Fruit fly (Drosophila melanogaster) whole organism, embryonic: ENCODE data around the gene CG44838.

Experiments
- Antp ChIP-seq: fragments of 200-800 bp; sonication (Bioruptor generic); optimal IDR thresholded peaks from 3 replicates; lab custom pipeline; 2016; ENCODE audit warnings: missing biosample characterization, missing genetic modification characterization
- CG10979 ChIP-seq: fragments of 200-800 bp; sonication (Bioruptor generic); optimal IDR thresholded peaks from 2 replicates; lab custom pipeline; 2018; ENCODE audit warnings: missing biosample characterization, mild to moderate bottlenecking, missing genetic modification characterization, moderate library complexity
- CG11247 ChIP-seq: fragments of 200-800 bp; sonication (Bioruptor generic); IDR thresholded peaks from 2 replicates; pipeline ENCODE4 v1.3.6; 2022; ENCODE audit warnings: missing biosample characterization, missing genetic modification characterization
- CG15011 ChIP-seq: fragments of 200-800 bp; sonication (Bioruptor generic); optimal IDR thresholded peaks from 3 replicates; lab custom pipeline; 2018; ENCODE audit warnings: missing biosample characterization, mild to moderate bottlenecking, missing genetic modification characterization
- CG15073 ChIP-seq: fragments of 200-800 bp; sonication (Bioruptor generic); optimal IDR thresholded peaks from 2 replicates; lab custom pipeline; 2016; ENCODE audit warnings: missing biosample characterization, missing genetic modification characterization
- CG1529 ChIP-seq: fragments of 200-800 bp; sonication (Bioruptor generic); optimal IDR thresholded peaks from 3 replicates; lab custom pipeline; 2018; ENCODE audit warnings: missing biosample characterization, missing genetic modification characterization
- CG16813 ChIP-seq: fragments of 200-800 bp; sonication (Bioruptor generic); IDR thresholded peaks from 3 replicates; pipeline ENCODE4 v1.3.6; 2022; ENCODE audit warnings: missing biosample characterization, missing genetic modification characterization; ENCODE audit not compliant: partially characterized antibody
- CG17186 ChIP-seq: fragments of 200-800 bp; sonication (Bioruptor generic); optimal IDR thresholded peaks from 3 replicates; lab custom pipeline; 2017; ENCODE audit warnings: missing biosample characterization, missing genetic modification reagents, missing genetic modification characterization
- CG17568 ChIP-seq: fragments of 200-800 bp; sonication (Bioruptor generic); optimal IDR thresholded peaks from 2 replicates; lab custom pipeline; 2018; ENCODE audit warnings: missing biosample characterization, mild to moderate bottlenecking, missing genetic modification characterization, moderate library complexity
- CG17802 ChIP-seq: fragments of 200-800 bp; sonication (Bioruptor generic); optimal IDR thresholded peaks from 2 replicates; lab custom pipeline; 2018; ENCODE audit warnings: missing biosample characterization, mild to moderate bottlenecking, missing genetic modification characterization, moderate library complexity
- CG2129 ChIP-seq: fragments of 200-800 bp; sonication (Bioruptor generic); IDR thresholded peaks from 2 replicates; pipeline ENCODE4 v1.3.6; 2022; ENCODE audit warnings: missing biosample characterization, missing genetic modification characterization; ENCODE audit not compliant: partially characterized antibody
- CG2712 ChIP-seq: fragments of 200-800 bp; optimal IDR thresholded peaks from 3 replicates; lab custom pipeline; 2019; ENCODE audit warnings: missing biosample characterization, mild to moderate bottlenecking, missing genetic modification characterization, moderate library complexity
- CG3281 ChIP-seq: fragments of 200-800 bp; sonication (Bioruptor generic); optimal IDR thresholded peaks from 3 replicates; lab custom pipeline; 2017; ENCODE audit warnings: missing biosample characterization, mild to moderate bottlenecking, missing genetic modification characterization
- CG34376 ChIP-seq: fragments of 200-800 bp; sonication (Bioruptor generic); optimal IDR thresholded peaks from 2 replicates; lab custom pipeline; 2018; ENCODE audit warnings: missing biosample characterization, mild to moderate bottlenecking, missing genetic modification characterization
- CG6654 ChIP-seq: fragments of 200-800 bp; sonication (Bioruptor generic); optimal IDR thresholded peaks from 2 replicates; lab custom pipeline; 2017; ENCODE audit warnings: missing biosample characterization, mild to moderate bottlenecking, missing genetic modification characterization
- CG8944 ChIP-seq: fragments of 200-800 bp; sonication (Bioruptor generic); optimal IDR thresholded peaks from 3 replicates; lab custom pipeline; 2016; ENCODE audit warnings: missing biosample characterization, missing genetic modification characterization
- CG9609 ChIP-seq: fragments of 200-800 bp; sonication (Bioruptor generic); optimal IDR thresholded peaks from 3 replicates; lab custom pipeline; 2016; ENCODE audit warnings: missing biosample characterization, missing genetic modification characterization
- CG9932 ChIP-seq: fragments of 200-800 bp; sonication (Bioruptor generic); IDR thresholded peaks from 2 replicates; pipeline ENCODE4 v1.3.6; 2022; ENCODE audit warnings: missing biosample characterization, missing genetic modification characterization
- Camta ChIP-seq: fragments of 200-800 bp; sonication (Bioruptor generic); optimal IDR thresholded peaks from 2 replicates; lab custom pipeline; 2016; ENCODE audit warnings: missing biosample characterization, missing genetic modification characterization
- Fer1 ChIP-seq: fragments of 200-800 bp; sonication (Bioruptor generic); optimal IDR thresholded peaks from 2 replicates; lab custom pipeline; 2017; ENCODE audit warnings: missing biosample characterization, mild to moderate bottlenecking, missing genetic modification characterization
- Fer2 ChIP-seq: fragments of 200-800 bp; sonication (Bioruptor generic); optimal IDR thresholded peaks from 2 replicates; lab custom pipeline; 2018; ENCODE audit warnings: missing biosample characterization, mild to moderate bottlenecking, missing genetic modification characterization, moderate library complexity
- H15 ChIP-seq: fragments of 200-800 bp; sonication (Bioruptor generic); IDR thresholded peaks from 3 replicates; pipeline ENCODE4 v1.3.6; 2022; ENCODE audit warnings: missing biosample characterization, missing genetic modification characterization
- H2.0 ChIP-seq: fragments of 200-800 bp; sonication (Bioruptor generic); IDR thresholded peaks from 2 replicates; pipeline ENCODE4 v1.3.6; 2022; ENCODE audit warnings: missing biosample characterization, missing genetic modification characterization
- HmgZ ChIP-seq: fragments of 200-800 bp; sonication (Bioruptor generic); optimal IDR thresholded peaks from 2 replicates; lab custom pipeline; 2018; ENCODE audit warnings: missing biosample characterization, mild to moderate bottlenecking, missing genetic modification characterization
- Kr ChIP-seq: fragments of 200-800 bp; sonication (Bioruptor generic); optimal IDR thresholded peaks from 2 replicates; lab custom pipeline; 2017; ENCODE audit warnings: missing biosample characterization, mild to moderate bottlenecking, missing genetic modification characterization
- Myb ChIP-seq: fragments of 200-800 bp; sonication (Bioruptor generic); optimal IDR thresholded peaks from 2 replicates; lab custom pipeline; 2016; ENCODE audit warnings: missing biosample characterization, missing genetic modification characterization
- NC2β ChIP-seq: fragments of 200-800 bp; sonication (Bioruptor generic); optimal IDR thresholded peaks from 2 replicates; lab custom pipeline; 2016; ENCODE audit warnings: missing biosample characterization, missing genetic modification characterization
- NfI ChIP-seq: fragments of 200-800 bp; sonication (Bioruptor generic); optimal IDR thresholded peaks from 3 replicates; lab custom pipeline; 2018; ENCODE audit warnings: missing biosample characterization, mild to moderate bottlenecking, missing genetic modification characterization, moderate library complexity
- Pdp1 ChIP-seq, 2 experiments: fragments of 200-800 bp; sonication (Bioruptor generic); optimal IDR thresholded peaks; 3 replicates each; lab custom pipeline; 2016; ENCODE audit warnings: missing biosample characterization in 2 of 2, missing genetic modification characterization in 2 of 2, mild to moderate bottlenecking in 1 of 2, moderate library complexity in 1 of 2
- Ravus ChIP-seq: fragments of 200-800 bp; sonication (Bioruptor generic); IDR thresholded peaks from 2 replicates; pipeline ENCODE4 v1.3.6; 2022; ENCODE audit warnings: missing biosample characterization, missing genetic modification characterization
- Sin3A ChIP-seq: fragments of >200 bp; optimal IDR thresholded peaks from 2 replicates; lab custom pipeline; 2018
- Six4 ChIP-seq: fragments of 200-800 bp; sonication (Bioruptor generic); optimal IDR thresholded peaks from 2 replicates; lab custom pipeline; 2016; ENCODE audit warnings: missing biosample characterization, missing genetic modification characterization
- Usf ChIP-seq: fragments of 200-800 bp; sonication (Bioruptor generic); optimal IDR thresholded peaks from 2 replicates; lab custom pipeline; 2017; ENCODE audit warnings: missing genotype, missing biosample characterization, missing genetic modification characterization
- bigmax ChIP-seq: fragments of 200-800 bp; sonication (Bioruptor generic); optimal IDR thresholded peaks from 2 replicates; lab custom pipeline; 2018; ENCODE audit warnings: missing biosample characterization, mild to moderate bottlenecking, missing genetic modification characterization
- chn ChIP-seq: fragments of 200-800 bp; sonication (Bioruptor generic); optimal IDR thresholded peaks from 2 replicates; lab custom pipeline; 2016; ENCODE audit warnings: missing biosample characterization, missing genetic modification characterization
- crol ChIP-seq: fragments of 200-800 bp; sonication (Bioruptor generic); IDR thresholded peaks from 2 replicates; pipeline ENCODE4 v1.3.6; 2022; ENCODE audit warnings: missing biosample characterization, missing genetic modification characterization
- dysf ChIP-seq: fragments of 200-800 bp; sonication (Bioruptor generic); IDR thresholded peaks from 3 replicates; pipeline ENCODE4 v1.3.6; 2022; ENCODE audit warnings: missing biosample characterization, missing genetic modification characterization
- gem ChIP-seq: fragments of 200-800 bp; sonication (Bioruptor generic); optimal IDR thresholded peaks from 2 replicates; lab custom pipeline; 2019; ENCODE audit warnings: missing biosample characterization, mild to moderate bottlenecking, missing genetic modification characterization, moderate library complexity
- grn ChIP-seq: fragments of 200-800 bp; sonication (Bioruptor generic); optimal IDR thresholded peaks from 3 replicates; lab custom pipeline; 2017; ENCODE audit warnings: missing biosample characterization, missing genetic modification characterization
- gt ChIP-seq: fragments of 200-800 bp; sonication (Bioruptor generic); IDR thresholded peaks from 2 replicates; pipeline ENCODE4 v1.3.6; 2022; ENCODE audit warnings: missing biosample characterization, missing genetic modification characterization
- kni ChIP-seq: fragments of 200-800 bp; sonication (Bioruptor generic); optimal IDR thresholded peaks from 3 replicates; lab custom pipeline; 2017; ENCODE audit warnings: mild to moderate bottlenecking, missing biosample characterization, missing genetic modification reagents, missing genetic modification characterization
- lab ChIP-seq: fragments of 200-800 bp; sonication (Bioruptor generic); optimal IDR thresholded peaks from 3 replicates; lab custom pipeline; 2017; ENCODE audit warnings: missing biosample characterization, missing genetic modification characterization, mild to moderate bottlenecking, moderate library complexity, missing genetic modification reagents
- pzg ChIP-seq: fragments of 200-800 bp; sonication (Bioruptor generic); optimal IDR thresholded peaks from 3 replicates; lab custom pipeline; 2018; ENCODE audit warnings: missing biosample characterization, mild to moderate bottlenecking, missing genetic modification characterization, moderate library complexity
- run ChIP-seq: fragments of 200-800 bp; sonication (Bioruptor generic); optimal IDR thresholded peaks from 3 replicates; lab custom pipeline; 2018; ENCODE audit warnings: missing biosample characterization, mild to moderate bottlenecking, missing genetic modification characterization
- sd ChIP-seq: fragments of 200-800 bp; sonication (Bioruptor generic); optimal IDR thresholded peaks from 3 replicates; lab custom pipeline; 2018; ENCODE audit warnings: missing biosample characterization, mild to moderate bottlenecking, missing genetic modification characterization, moderate library complexity
- slp2 ChIP-seq: fragments of 200-800 bp; sonication (Bioruptor generic); optimal IDR thresholded peaks from 2 replicates; lab custom pipeline; 2016; ENCODE audit warnings: missing biosample characterization, missing genetic modification characterization
- tio ChIP-seq: fragments of 200-800 bp; sonication (Bioruptor generic); optimal IDR thresholded peaks from 2 replicates; lab custom pipeline; 2017; ENCODE audit warnings: missing biosample characterization, missing genetic modification characterization, inconsistent platforms
- vvl ChIP-seq: fragments of 200-800 bp; sonication (Bioruptor generic); IDR thresholded peaks from 2 replicates; pipeline ENCODE4 v1.3.6; 2022; ENCODE audit warnings: missing biosample characterization, missing genetic modification characterization
- wor ChIP-seq: fragments of 200-800 bp; sonication (Bioruptor generic); IDR thresholded peaks from 2 replicates; pipeline ENCODE4 v1.3.6; 2022; ENCODE audit warnings: missing biosample characterization, missing genetic modification characterization
- yki ChIP-seq: fragments of >200 bp; optimal IDR thresholded peaks from 3 replicates; lab custom pipeline; 2018

Gene CG44838

DNA sequence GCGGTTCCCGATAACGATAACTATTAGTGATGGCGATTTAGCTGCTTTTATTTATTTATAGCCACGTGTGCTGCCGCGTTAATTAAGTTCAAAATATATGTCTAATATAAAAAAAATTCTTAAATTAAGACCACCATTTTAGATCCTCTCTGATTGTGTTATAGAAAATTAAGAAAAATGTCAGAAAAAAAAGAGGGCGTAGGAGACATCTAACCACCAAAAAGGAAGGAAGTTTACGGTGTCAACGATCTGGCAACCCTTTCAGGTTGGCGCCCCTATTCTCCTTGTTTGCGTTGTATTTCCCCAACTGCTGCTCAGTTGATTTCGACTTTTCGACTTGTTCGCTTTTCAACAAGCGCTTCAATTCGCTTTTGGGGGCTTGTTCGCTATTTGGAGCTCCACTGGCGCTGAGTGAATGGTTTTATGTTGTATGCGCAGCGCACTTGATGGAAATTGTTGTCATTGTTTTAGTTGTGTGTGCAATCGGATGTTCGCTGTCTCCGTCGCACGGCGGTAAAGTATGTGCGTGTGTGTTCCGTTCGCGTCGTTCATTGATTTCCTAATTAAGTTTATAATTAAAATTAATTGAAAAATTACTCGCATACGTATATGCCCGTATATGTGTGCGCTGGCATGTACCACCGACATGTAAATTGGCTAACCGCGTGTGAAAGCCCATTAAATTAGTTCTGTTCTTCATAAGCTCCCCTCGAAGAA lies at the start of gene CG44838, which contains the start of gene CG3434 (continued):
- TF ChIP-seq yki (lab: Kevin White, UChicago): no peak
- peak; percentile 58 for TF ChIP-seq CG17802 (tag; lab: Kevin White, UChicago)
- peak; percentile 79 for TF ChIP-seq CG3281 (GFP tag; lab: Kevin White, UChicago)
- TF ChIP-seq Sin3A (lab: Kevin White, UChicago): peak; percentile 2
- peak; percentile 73 for TF ChIP-seq CG10979 (tag; lab: Kevin White, UChicago)
- peak; percentile 80 for TF ChIP-seq Six4
- peak; percentile 70 for TF ChIP-seq CG34376 (GFP tag; lab: Kevin White, UChicago)
- peak; percentile 76 for TF ChIP-seq dysf (GFP tag; lab: Robert Waterston, UW)
- no peak for TF ChIP-seq CG2129 (GFP tag; lab: Robert Waterston, UW)
- TF ChIP-seq slp2: no peak
- TF ChIP-seq run (tag; lab: Kevin White, UChicago): peak; percentile 70
- TF ChIP-seq HmgZ: peak; percentile 82
- TF ChIP-seq CG9609 (GFP tag; lab: Kevin White, UChicago): peak; percentile 53
- TF ChIP-seq chn (GFP tag; lab: Kevin White, UChicago): peak; percentile 78
- TF ChIP-seq sd (tag; lab: Kevin White, UChicago): peak; percentile 49
- peak; percentile 55 for TF ChIP-seq CG8944 (GFP tag; lab: Kevin White, UChicago)
- TF ChIP-seq Ravus (GFP tag; lab: Robert Waterston, UW): no peak; the same call in 1 of the 2 replicates
- no peak for TF ChIP-seq crol (GFP tag; lab: Robert Waterston, UW)
- 0 out of 3 replicates have a peak, but pooled peaks have one; percentile 27 for TF ChIP-seq CG16813 (GFP tag; lab: Robert Waterston, UW)
- peak; percentile 88 for TF ChIP-seq vvl
- no peak for TF ChIP-seq gt
- peak; percentile 72 for TF ChIP-seq NfI (GFP tag; lab: Kevin White, UChicago)
- TF ChIP-seq wor (GFP tag; lab: Robert Waterston, UW): peak; percentile 61
- peak; percentile 58 for TF ChIP-seq CG17186 (GFP tag; lab: Kevin White, UChicago)
- no peak for TF ChIP-seq Kr
- TF ChIP-seq Antp: peak; percentile 62
- TF ChIP-seq Usf: peak; percentile 57
- TF ChIP-seq H2.0 (GFP tag; lab: Robert Waterston, UW): peak; percentile 24; the same call in 1 of the 2 replicates
- peak; percentile 62; the same call in 1 of the 2 replicates for TF ChIP-seq CG11247 (GFP tag; lab: Robert Waterston, UW)
- peak; percentile 35 for TF ChIP-seq Camta (GFP tag; lab: Kevin White, UChicago)
- TF ChIP-seq Fer1 (GFP tag; lab: Kevin White, UChicago): peak; percentile 86
- peak; percentile 86 for TF ChIP-seq CG2712
- peak; percentile 60 for TF ChIP-seq Myb (GFP tag; lab: Kevin White, UChicago)
- peak; percentile 88 for TF ChIP-seq gem
- peak; percentile 75 for TF ChIP-seq kni (GFP tag; lab: Kevin White, UChicago)
- peak; percentile 73 for TF ChIP-seq NC2β (GFP tag; lab: Kevin White, UChicago)
- peak; percentile 45 for TF ChIP-seq CG1529
- TF ChIP-seq H15: peak; percentile 74; the same call in 2 of the 3 replicates
- peak; percentile 48 for TF ChIP-seq pzg (GFP tag; lab: Kevin White, UChicago)
- TF ChIP-seq CG15073 (GFP tag; lab: Kevin White, UChicago): no peak
- peak; percentile 57 to 65 for TF ChIP-seq Pdp1 (GFP tag; optimal IDR thresholded peaks at IDR 0.05; lab: Kevin White, UChicago)
- peak; percentile 69 for TF ChIP-seq Fer2
- TF ChIP-seq CG6654 (GFP tag; lab: Kevin White, UChicago): no peak
- peak; percentile 64 for TF ChIP-seq CG17568 (GFP tag; lab: Kevin White, UChicago)
- peak; percentile 54 for TF ChIP-seq CG15011 (GFP tag; lab: Kevin White, UChicago)
- TF ChIP-seq grn: peak; percentile 48
- TF ChIP-seq bigmax (GFP tag; lab: Kevin White, UChicago): peak; percentile 50
- TF ChIP-seq tio (GFP tag; lab: Kevin White, UChicago): peak; percentile 70
- TF ChIP-seq lab (GFP tag; lab: Kevin White, UChicago): peak; percentile 85
- peak; percentile 87 for TF ChIP-seq CG9932 (GFP tag; lab: Robert Waterston, UW)
